Worm (Caenorhabditis elegans) whole organism, dauer: ENCODE results near the gene Y49F6B.19.
"Not testable (repeated sequence)": the region's sequence is repeated elsewhere in the genome, so short reads cannot be mapped to it uniquely, and the experiment has no call there.

Experiments used
- unc-62 ChIP-seq: sonication (generic microtip); optimal IDR thresholded peaks from 2 replicates; lab custom pipeline; 2017; ENCODE audit warnings: missing biosample characterization, missing genetic modification reagents, missing genetic modification characterization

The Y49F6B.19 gene

DNA sequence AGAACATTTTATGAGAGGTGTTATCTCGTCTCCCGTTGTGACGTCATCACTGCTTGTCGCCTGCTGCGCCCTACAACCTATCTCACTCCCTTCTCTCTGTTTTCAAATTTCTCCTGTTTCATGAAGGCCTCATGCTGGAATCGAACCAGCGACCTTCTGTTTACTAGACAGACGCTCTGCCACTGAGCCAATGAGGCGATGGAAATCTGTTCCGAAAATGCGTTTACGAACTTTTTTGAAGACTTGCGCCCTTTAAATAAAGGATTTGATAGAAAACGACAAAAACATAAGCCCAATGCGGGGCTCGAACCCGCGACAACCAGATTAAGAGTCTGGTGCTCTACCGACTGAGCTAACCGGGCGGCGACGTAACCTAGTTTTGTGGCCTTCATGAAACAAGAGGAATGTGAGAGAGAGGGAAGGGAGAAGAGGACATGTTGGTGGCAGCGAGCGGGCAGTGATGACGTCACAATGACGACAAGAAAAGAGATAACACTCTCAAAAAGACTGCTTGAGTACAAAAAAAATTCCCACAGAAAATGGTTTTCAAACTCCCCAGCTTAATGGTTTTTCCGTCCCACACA lies 6.9 kb upstream of the Y49F6B.19 start, which contains the start of gene clec-126:
Gene clec-126 (plus strand): TSS at position 534 of the 584 bp plus-strand sequence.
- TF ChIP-seq unc-62 (GFP tag; lab: Kevin White, UChicago): no peak

DNA sequence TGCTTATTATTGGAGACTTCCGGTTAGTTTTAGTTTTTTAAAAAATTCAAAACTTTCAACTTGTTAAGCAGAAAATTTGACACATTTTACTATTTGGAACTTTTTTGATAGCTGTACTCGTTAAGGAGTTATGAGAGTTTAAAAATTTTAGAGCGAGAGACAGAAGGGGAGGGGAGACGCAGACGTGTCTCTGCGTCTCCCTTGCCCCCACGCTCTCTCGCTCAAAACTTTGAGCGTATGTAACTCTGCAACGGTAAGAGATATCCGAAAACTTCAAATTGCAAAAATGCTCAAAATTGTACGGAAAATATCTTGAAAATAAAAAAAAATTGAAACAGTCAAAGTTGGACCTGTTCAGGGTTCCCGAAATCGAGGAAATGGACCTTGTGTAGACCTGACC lies 4.0 kb upstream of the Y49F6B.19 start:
- no peak for TF ChIP-seq unc-62 (GFP tag; lab: Kevin White, UChicago)

DNA sequence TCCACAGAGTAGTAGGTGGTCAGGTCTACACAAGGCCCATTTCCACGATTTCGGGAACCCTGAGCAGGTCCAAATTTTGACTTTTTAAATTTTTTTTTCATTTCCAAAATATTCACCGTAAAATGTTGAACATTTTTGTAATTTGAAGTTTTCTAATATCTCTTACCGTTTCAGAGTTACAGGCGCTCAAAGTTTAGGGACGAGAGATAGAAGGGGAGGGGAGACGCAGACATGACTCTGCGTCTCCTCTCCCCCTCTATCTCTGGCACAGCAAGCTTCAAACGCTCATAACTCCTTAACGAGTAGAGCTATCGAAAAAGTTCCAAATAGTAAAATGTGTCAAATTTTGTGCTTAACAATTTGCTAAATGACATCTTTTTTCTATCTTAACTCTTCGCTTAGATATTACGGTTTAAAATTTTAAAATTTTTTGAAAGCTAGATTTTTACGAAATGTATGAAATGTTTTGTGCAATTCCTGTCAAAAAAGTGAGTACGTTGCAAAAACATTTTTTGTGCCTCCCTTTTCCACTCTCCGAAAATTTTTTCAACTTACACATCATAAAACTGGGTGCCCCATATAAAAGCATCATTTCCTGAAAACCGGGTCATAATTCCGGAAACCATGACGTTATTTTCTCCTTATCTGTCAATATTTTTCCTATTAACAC lies 3.4 kb upstream of the Y49F6B.19 start, which contains the start of the genes Y49F6B.14 and clec-125:
Gene Y49F6B.14 (minus strand): TSS at position 101 of the 670 bp plus-strand sequence.
Gene clec-125 (plus strand): TSS at position 620 of the 670 bp plus-strand sequence.
- TF ChIP-seq unc-62 (GFP tag; lab: Kevin White, UChicago): no peak

DNA sequence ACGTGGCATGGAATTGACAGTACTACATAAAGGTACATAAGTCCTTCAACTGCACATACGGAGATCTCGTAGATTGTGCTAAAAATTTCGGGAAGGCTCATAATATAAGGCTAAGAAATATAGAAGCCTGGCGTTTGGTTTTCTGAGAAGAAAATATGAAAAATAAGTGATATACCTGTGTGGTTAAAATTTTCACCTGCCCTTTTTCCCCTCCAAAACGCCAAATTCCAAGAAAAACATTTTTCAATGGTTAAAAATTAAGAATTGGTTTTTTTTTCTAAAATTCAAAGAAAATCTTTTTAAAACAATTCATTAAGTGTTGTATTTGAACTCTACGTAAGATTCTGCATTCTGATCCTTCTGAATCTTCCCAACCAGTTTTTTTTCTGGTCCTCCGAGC lies 2.5 kb upstream of the Y49F6B.19 start, which contains the start of gene srz-5:
Gene srz-5 (minus strand): TSS at position 101 of the 400 bp plus-strand sequence.
- TF ChIP-seq unc-62 (GFP tag; lab: Kevin White, UChicago): no peak

DNA sequence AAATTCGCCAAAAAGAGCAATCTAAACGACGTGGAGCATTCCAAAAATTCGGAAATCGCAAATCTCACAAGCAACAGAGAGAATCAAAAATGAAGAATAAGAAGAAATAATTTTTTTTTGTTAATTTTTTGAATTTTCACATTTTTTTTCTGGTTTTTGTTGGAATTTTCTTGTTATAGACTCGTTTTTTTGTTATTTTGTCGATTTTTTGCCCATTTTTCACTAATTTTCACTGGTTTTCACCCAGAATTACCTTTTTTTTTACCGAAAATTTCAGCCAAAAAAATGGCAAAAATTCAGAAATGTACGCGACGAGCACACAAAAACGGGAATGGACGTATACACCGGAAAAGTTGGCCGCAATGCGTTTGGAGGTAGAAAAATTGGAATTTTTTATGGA lies 7.4 kb downstream of the Y49F6B.19 start, which contains the start of gene cyh-1:
Gene cyh-1 (plus strand): TSS at position 301 of the 400 bp plus-strand sequence.
- no peak for TF ChIP-seq unc-62 (GFP tag; lab: Kevin White, UChicago)

DNA sequence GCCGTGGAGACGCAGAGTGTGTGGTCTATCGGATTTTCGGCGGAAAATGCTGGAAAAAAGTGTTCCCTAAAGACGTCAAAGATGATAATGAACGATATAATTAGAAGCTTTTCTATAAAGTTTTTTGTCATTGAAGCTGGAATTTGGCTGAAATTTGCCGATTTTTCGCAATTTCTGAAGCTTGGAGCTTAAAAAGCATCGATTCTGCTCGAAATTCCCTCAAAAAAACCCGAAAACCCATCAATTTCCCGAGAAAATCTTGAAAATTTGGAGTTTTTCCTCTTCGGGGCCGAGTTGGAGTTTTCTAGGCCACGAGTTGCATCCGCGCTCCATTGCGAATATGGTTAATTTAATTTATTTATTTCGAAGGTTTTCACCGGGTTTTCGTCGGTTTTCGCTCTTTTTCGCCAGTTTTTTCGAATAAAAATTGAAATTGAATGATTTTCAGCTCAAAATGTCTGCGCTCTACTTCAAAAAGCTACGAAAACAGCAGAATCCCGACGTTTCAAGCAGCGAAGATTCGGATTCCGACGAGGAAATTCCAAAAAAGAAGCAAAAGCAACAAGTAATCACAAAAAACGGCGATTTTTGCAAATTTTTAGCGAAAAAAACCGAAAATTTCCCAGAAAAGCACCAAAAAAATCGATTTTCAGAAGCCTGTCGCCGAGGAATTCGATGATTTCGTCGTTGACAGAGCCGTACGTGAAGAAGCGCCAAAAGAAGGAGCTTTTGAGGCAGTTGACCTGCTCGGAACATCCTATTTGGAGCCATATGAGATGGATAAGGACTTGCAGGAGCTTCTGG lies 9.4 kb downstream of the Y49F6B.19 start, which contains the start of the genes col-71 and Y49F6B.2:
Gene col-71 (minus strand): TSS at position 51 of the 804 bp plus-strand sequence.
Gene Y49F6B.2 (plus strand): TSS at position 449 of the 804 bp plus-strand sequence.
- TF ChIP-seq unc-62 (GFP tag; lab: Kevin White, UChicago): no peak

DNA sequence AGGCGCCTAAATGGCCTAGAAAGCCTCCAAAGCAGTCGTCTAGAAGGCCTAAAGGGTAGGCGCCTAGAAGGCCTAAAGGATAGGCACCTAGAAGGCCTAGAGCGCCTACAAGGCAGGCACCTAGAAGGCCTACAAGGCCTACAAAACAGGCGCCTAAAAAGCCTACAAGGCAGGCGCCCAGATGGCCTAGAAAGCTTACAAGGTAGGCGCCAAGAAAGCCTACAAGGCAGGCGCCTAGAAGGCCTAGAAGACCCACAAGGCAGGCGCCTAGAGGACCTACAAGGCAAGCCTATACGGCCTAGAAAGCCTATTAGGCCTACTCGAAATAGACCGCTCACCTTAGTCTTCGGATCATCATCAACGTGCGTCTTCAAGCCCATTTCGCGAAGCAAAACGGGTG lies 10.1 kb downstream of the Y49F6B.19 start:
- no peak for TF ChIP-seq unc-62 (GFP tag; lab: Kevin White, UChicago)

DNA sequence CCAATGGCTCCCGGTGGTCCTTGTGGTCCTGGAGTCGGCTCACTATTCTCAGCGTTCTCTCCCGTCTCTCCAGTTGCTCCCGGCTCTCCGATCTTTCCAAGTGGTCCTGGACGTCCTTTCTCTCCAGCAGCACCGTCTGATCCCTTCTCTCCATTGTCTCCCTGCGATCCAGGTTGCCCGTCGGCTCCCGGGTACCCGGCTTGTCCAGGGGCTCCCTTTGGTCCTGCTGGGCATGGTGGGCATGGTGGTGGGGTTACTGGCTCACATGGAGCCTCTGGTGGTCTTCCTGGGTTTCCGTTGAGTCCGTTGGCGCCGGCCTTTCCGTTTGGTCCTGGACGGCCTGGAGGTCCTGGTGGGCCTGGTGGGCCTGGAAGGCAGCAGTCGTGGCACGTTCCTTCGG lies 11.8 kb downstream of the Y49F6B.19 start:
- no peak for TF ChIP-seq unc-62 (GFP tag; lab: Kevin White, UChicago)

DNA sequence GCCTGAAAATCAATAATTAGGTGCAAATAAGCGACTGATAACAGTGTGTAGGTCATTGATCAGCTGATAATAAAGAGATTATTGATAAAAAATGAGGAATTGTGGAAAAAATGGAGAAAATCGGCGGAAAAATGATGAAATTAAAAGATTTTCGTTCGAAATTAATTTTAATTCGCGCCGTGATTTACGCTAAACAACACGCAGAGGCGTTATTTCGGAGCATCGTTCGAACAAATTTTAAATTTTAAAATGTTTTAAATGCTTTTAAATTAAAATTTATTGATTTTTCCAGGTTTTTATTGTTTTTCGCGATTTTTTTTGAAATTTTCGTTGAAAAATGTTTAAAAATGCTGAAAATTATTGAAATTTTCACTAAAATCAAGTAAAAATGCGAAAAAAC lies 12.8 kb downstream of the Y49F6B.19 start, which contains the start of gene Y49F6B.9:
Gene Y49F6B.9 (minus strand): TSS at position 2 of the 400 bp plus-strand sequence.
- no peak for TF ChIP-seq unc-62 (GFP tag; lab: Kevin White, UChicago)

DNA sequence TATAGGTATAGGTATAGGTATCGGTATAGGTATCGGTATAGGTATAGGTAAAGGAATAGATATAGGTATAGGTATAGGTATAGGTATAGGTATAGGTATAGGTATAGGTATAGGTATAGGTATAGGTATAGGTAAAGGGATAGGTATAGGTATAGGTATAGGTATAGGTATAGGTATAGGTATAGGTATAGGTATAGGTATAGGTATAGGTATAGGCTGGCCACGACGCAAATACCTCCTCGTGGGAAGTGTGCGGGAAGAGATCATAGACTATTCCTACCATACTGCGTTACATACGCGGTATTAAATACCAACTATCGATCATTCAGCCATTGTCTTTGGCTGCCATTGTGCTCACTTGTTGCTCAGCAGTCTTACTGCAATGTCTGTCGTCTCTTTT lies 21.3 kb downstream of the Y49F6B.19 start, which contains the start of gene fbxb-112:
Gene fbxb-112 (plus strand): TSS at position 301 of the 400 bp plus-strand sequence.
- TF ChIP-seq unc-62 (GFP tag; lab: Kevin White, UChicago): not testable (repeated sequence)

DNA sequence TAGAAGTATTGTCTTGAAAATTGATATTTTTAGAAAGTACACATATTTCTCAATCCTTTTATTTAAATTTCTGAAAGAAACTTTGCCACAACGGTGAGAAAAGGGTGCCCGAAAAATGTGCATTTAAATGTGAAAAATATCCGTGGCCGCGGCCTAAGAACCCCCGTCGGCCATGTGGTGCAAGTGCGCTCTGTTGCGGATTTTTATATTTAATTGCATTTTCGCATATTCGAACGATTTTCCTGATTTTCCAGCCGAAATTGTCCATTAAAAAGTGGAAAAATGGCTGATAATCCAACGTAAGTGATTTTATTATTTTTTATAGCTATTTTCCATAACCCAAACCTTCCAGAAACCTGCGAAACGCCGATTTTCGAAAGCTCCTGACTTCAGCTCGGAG lies 29.9 kb downstream of the Y49F6B.19 start, which contains the start of gene smu-2:
Gene smu-2 (plus strand): TSS at position 178 of the 400 bp plus-strand sequence.
- TF ChIP-seq unc-62 (GFP tag; lab: Kevin White, UChicago): no peak

DNA sequence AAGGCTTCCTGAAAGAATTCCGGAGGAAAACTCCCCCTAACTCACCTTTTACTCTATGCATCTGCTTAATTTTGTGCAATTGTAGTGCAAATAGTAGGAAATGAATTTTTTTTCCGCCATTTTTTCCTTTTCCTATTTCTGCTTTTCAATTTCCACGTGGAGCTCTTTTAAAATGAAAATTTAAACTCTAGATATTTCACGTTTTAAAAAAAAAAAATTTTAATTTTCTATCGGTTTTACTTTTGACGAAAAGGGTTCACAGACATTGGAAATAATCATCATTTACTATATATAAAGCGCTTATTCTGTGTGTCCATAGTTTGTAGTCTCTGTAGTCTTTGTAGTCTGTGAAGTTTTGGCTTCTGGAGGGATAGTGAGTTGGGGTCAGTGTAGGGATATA lies 30.6 kb downstream of the Y49F6B.19 start, which contains the start of gene Y49F6B.8:
Gene Y49F6B.8 (minus strand): TSS at position 101 of the 400 bp plus-strand sequence.
- no peak for TF ChIP-seq unc-62 (GFP tag; lab: Kevin White, UChicago)

DNA sequence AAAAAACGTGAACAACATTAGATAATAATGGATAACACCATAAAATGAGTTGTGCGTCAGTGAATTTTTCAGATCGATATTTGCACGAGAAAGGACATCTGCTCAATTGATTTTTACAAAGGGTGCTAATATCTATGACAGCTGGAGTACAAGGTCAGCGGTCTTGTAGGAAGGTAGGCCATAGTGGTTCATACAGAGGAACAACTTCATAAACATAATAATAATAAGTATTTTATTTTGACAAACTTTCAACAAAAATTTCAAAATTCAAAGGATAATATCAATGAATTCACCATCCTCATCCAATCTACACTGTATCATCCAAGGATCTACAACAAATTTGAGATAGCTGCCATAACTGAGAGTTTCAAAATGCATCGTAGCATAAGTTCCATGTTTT lies 35.0 kb downstream of the Y49F6B.19 start, which contains the start of gene fbxb-104:
Gene fbxb-104 (minus strand): TSS at position 101 of the 400 bp plus-strand sequence.
- TF ChIP-seq unc-62 (GFP tag; lab: Kevin White, UChicago): no peak

DNA sequence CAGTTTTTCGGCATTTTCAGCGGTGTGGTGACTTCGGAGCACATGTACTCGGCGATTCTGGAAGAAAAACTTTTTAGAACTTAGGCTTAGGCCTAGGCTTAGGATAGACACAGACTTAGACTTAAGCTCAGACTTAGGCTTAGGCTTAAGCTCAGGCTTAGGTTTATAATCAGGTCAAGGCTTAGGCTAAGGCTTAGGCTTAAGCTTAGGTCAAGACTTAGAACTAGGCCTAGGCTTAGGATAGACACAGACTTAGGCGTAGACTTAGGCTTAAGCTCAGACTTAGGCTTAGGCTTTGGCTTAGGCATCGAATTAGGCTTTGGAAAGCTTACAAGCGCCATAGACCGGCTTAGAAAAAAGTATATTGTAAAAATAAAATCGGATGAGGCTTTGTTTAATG lies 35.6 kb downstream of the Y49F6B.19 start:
- no peak for TF ChIP-seq unc-62 (GFP tag; lab: Kevin White, UChicago)

DNA sequence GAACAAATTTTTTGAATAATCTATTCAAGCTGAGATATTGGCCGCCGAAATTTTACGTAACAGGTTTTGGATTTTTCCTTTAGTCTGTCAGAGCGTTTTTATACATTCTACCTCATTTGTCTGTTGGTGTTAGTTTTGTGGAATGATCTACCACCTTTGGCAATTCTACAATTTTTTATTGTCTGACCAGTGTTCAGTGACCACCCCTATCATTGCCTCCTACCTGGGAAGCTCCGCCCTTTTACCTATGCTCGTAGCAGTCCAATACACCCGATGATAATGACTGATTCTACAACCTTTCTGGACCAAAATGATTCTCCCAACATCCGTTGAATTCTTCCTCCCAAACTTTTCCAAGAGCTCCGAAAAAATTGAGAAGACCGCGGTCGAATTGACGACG lies 38.4 kb downstream of the Y49F6B.19 start, which contains the start of gene sdz-32:
Gene sdz-32 (plus strand): TSS at position 301 of the 400 bp plus-strand sequence.
- no peak for TF ChIP-seq unc-62 (GFP tag; lab: Kevin White, UChicago)
